Worm (Caenorhabditis elegans) whole organism, mixed stage, embryonic: Measurements from ENCODE around the gene ZC518.8.

Experiments
- M03D4.4 ChIP-seq: sonication (generic microtip); optimal IDR thresholded peaks from 2 replicates; lab custom pipeline; 2017; ENCODE audit warnings: mild to moderate bottlenecking, missing genetic modification characterization, missing compliant biosample characterization
- bed-3 ChIP-seq: fragments of 200-800 bp; sonication (Bioruptor generic); optimal IDR thresholded peaks from 3 replicates; lab custom pipeline; 2018; ENCODE audit warnings: mild to moderate bottlenecking, missing genetic modification characterization, moderate library complexity, missing compliant biosample characterization
- ceh-39 ChIP-seq: fragments of 150-350 bp; optimal IDR thresholded peaks from 2 replicates; lab custom pipeline; 2014; ENCODE audit warnings: missing biosample characterization, missing genetic modification characterization
- ceh-43 ChIP-seq: fragments of 200-800 bp; sonication (Bioruptor generic); optimal IDR thresholded peaks from 2 replicates; lab custom pipeline; 2018; ENCODE audit warnings: mild to moderate bottlenecking, missing genetic modification characterization, moderate library complexity, missing compliant biosample characterization
- ceh-83 ChIP-seq: fragments of 200-800 bp; sonication (Bioruptor generic); optimal IDR thresholded peaks from 2 replicates; lab custom pipeline; 2018; ENCODE audit warnings: mild to moderate bottlenecking, missing genetic modification characterization, missing compliant biosample characterization
- ces-1 ChIP-seq: fragments of 150-350 bp; optimal IDR thresholded peaks from 2 replicates; lab custom pipeline; 2014; ENCODE audit warnings: missing biosample characterization, missing genetic modification reagents, missing genetic modification characterization
- cnd-1 ChIP-seq: fragments of 200-800 bp; sonication (Bioruptor generic); optimal IDR thresholded peaks from 2 replicates; lab custom pipeline; 2018; ENCODE audit warnings: mild to moderate bottlenecking, missing genetic modification characterization, missing compliant biosample characterization
- elt-3 ChIP-seq: fragments of 150-350 bp; optimal IDR thresholded peaks from 2 replicates; lab custom pipeline; 2014; ENCODE audit warnings: missing biosample characterization, missing genetic modification characterization
- ham-2 ChIP-seq: fragments of 200-800 bp; sonication (Bioruptor generic); optimal IDR thresholded peaks from 2 replicates; lab custom pipeline; 2018; ENCODE audit warnings: mild to moderate bottlenecking, missing genetic modification characterization, missing compliant biosample characterization
- hlh-1 ChIP-seq: fragments of 150-350 bp; optimal IDR thresholded peaks from 2 replicates; lab custom pipeline; 2014; ENCODE audit warnings: missing biosample characterization, missing genetic modification reagents, missing genetic modification characterization
- lin-13 ChIP-seq: fragments of 150-350 bp; optimal IDR thresholded peaks from 2 replicates; lab custom pipeline; 2014; ENCODE audit warnings: missing biosample characterization, missing genetic modification characterization
- lin-32 ChIP-seq: fragments of 200-800 bp; sonication (Bioruptor generic); optimal IDR thresholded peaks from 2 replicates; lab custom pipeline; 2018; ENCODE audit warnings: mild to moderate bottlenecking, missing genetic modification characterization, missing compliant biosample characterization
- lsy-2 ChIP-seq: fragments of 150-350 bp; optimal IDR thresholded peaks from 2 replicates; lab custom pipeline; 2014; ENCODE audit warnings: missing biosample characterization, missing genetic modification characterization
- mab-5 ChIP-seq: fragments of 150-350 bp; optimal IDR thresholded peaks from 2 replicates; lab custom pipeline; 2014; ENCODE audit warnings: missing biosample characterization, missing genetic modification characterization
- mep-1 ChIP-seq: fragments of 150-350 bp; optimal IDR thresholded peaks from 2 replicates; lab custom pipeline; 2017; ENCODE audit warnings: missing biosample characterization, missing genetic modification reagents, missing genetic modification characterization, inconsistent platforms
- mls-2 ChIP-seq: sonication (generic microtip); optimal IDR thresholded peaks from 2 replicates; lab custom pipeline; 2016; ENCODE audit warnings: mild to moderate bottlenecking, missing genetic modification characterization, moderate library complexity, missing compliant biosample characterization
- nhr-12 ChIP-seq: fragments of 150-350 bp; optimal IDR thresholded peaks from 2 replicates; lab custom pipeline; 2014; ENCODE audit warnings: missing biosample characterization, missing genetic modification characterization
- nhr-2 ChIP-seq: fragments of 150-350 bp; optimal IDR thresholded peaks from 2 replicates; lab custom pipeline; 2014; ENCODE audit warnings: missing biosample characterization, missing genetic modification characterization
- nhr-28 ChIP-seq: fragments of 150-350 bp; optimal IDR thresholded peaks from 2 replicates; lab custom pipeline; 2014; ENCODE audit warnings: missing biosample characterization, missing genetic modification characterization
- pha-4 ChIP-seq: fragments of 150-350 bp; optimal IDR thresholded peaks from 2 replicates; lab custom pipeline; 2018; ENCODE audit warnings: missing biosample characterization, missing genetic modification reagents, missing genetic modification characterization
- sem-2 ChIP-seq: fragments of 200-800 bp; sonication (Bioruptor generic); optimal IDR thresholded peaks from 2 replicates; lab custom pipeline; 2018; ENCODE audit warnings: mild to moderate bottlenecking, missing genetic modification characterization, missing compliant biosample characterization
- snpc-4 ChIP-seq: fragments of 150-350 bp; optimal IDR thresholded peaks from 2 replicates; lab custom pipeline; 2014; ENCODE audit warnings: missing biosample characterization, missing genetic modification characterization
- sptf-1 ChIP-seq: sonication (generic microtip); optimal IDR thresholded peaks from 2 replicates; lab custom pipeline; 2017; ENCODE audit warnings: mild to moderate bottlenecking, missing genetic modification characterization, moderate library complexity, missing compliant biosample characterization
- unc-120 ChIP-seq: sonication (generic microtip); optimal IDR thresholded peaks from 2 replicates; lab custom pipeline; 2017; ENCODE audit warnings: missing genetic modification characterization, missing compliant biosample characterization; ENCODE audit not compliant: poor library complexity, severe bottlenecking
- unc-39 ChIP-seq: fragments of 150-350 bp; optimal IDR thresholded peaks from 2 replicates; lab custom pipeline; 2014; ENCODE audit warnings: missing biosample characterization, missing genetic modification characterization
- unc-62 ChIP-seq: fragments of 150-350 bp; optimal IDR thresholded peaks from 2 replicates; lab custom pipeline; 2014; ENCODE audit warnings: missing biosample characterization, missing genetic modification reagents, missing genetic modification characterization
- zip-8 ChIP-seq: fragments of 150-350 bp; optimal IDR thresholded peaks from 2 replicates; lab custom pipeline; 2014; ENCODE audit warnings: missing biosample characterization, missing genetic modification characterization
- ztf-11 ChIP-seq: fragments of 150-350 bp; optimal IDR thresholded peaks from 2 replicates; lab custom pipeline; 2014; ENCODE audit warnings: missing biosample characterization, missing genetic modification characterization

The ZC518.8 gene

ce11 chrIV:12389951-12390350 is 28.2 kb upstream of the ZC518.8 start, which contains the start of gene spe-45:
Gene spe-45 (minus strand): TSS chrIV:12390095.
- TF ChIP-seq M03D4.4 (tag; lab: Kevin White, UChicago): no peak
- no peak for TF ChIP-seq nhr-28
- no peak for TF ChIP-seq ztf-11 (tag; lab: Kevin White, UChicago)
- TF ChIP-seq ceh-39 (tag; lab: Kevin White, UChicago): no peak
- TF ChIP-seq nhr-12 (tag; lab: Kevin White, UChicago): no peak
- TF ChIP-seq ces-1: no peak
- no peak for TF ChIP-seq cnd-1 (tag; lab: Kevin White, UChicago)
- TF ChIP-seq zip-8 (tag; lab: Kevin White, UChicago): no peak
- no peak for TF ChIP-seq unc-39 (tag; lab: Kevin White, UChicago)
- TF ChIP-seq ceh-83 (GFP tag; lab: Kevin White, UChicago): no peak
- TF ChIP-seq mab-5 (tag; lab: Kevin White, UChicago): no peak

DNA sequence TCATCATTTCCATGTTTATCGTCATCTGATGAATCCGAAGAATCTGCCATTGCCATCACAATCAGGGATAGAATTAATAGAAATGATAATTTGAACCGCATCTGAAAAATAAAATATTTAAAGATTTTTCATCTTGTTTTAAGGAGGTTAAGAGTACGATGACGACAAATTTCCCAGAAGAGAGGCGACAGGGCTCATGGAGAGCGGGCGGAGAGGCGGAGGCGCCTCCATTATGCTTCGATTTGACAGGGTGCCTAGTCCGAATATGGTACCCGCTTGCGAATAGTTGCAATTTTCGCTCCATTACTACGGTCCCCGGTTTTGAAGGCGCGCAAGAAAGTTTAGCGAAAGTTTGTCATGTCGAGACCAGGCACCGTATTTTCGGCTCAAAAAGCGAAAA is 23.4 kb upstream of the ZC518.8 start, which contains the start of gene F28D1.6:
TSS of gene F28D1.6 (minus strand) at position 101 of the 400 bp plus-strand sequence.
- TF ChIP-seq bed-3 (GFP tag; lab: Kevin White, UChicago) (no peak), nhr-28 (no peak), mep-1 (tag; lab: Kevin White, UChicago) (no peak), lsy-2 (no peak), mls-2 (tag; lab: Kevin White, UChicago) (no peak), unc-39 (tag; lab: Kevin White, UChicago) (no peak), ceh-83 (GFP tag; lab: Kevin White, UChicago) (no peak), ceh-39 (tag; lab: Kevin White, UChicago) (no peak), ztf-11 (tag; lab: Kevin White, UChicago) (no peak), snpc-4 (tag; lab: Kevin White, UChicago) (no peak), mab-5 (tag; lab: Kevin White, UChicago) (no peak), lin-13 (tag; lab: Kevin White, UChicago) (no peak)

- no peak for TF ChIP-seq lin-32 (GFP tag; lab: Kevin White, UChicago)
- TF ChIP-seq ham-2 (GFP tag; lab: Kevin White, UChicago): no peak
- no peak for TF ChIP-seq mep-1 (tag; lab: Kevin White, UChicago)
- no peak for TF ChIP-seq sptf-1
- no peak for TF ChIP-seq snpc-4 (tag; lab: Kevin White, UChicago)
- TF ChIP-seq pha-4 (tag; lab: Kevin White, UChicago): no peak
- TF ChIP-seq nhr-2: no peak
- no peak for TF ChIP-seq ceh-43 (GFP tag; lab: Kevin White, UChicago)
- TF ChIP-seq ces-1: no peak
- no peak for TF ChIP-seq mls-2 (tag; lab: Kevin White, UChicago)
- TF ChIP-seq lsy-2: no peak
- TF ChIP-seq unc-39 (tag; lab: Kevin White, UChicago): no peak
- TF ChIP-seq unc-62 (GFP tag; lab: Kevin White, UChicago): no peak
- TF ChIP-seq, all 35 proteins: peak for 0
These were observed 21.2 kb upstream of the ZC518.8 start, which contains the start of gene thn-2 for ce11 chrIV:12382864-12383263. Gene thn-2 (plus strand): TSS chrIV:12383170.

ce11 chrIV:12379784-12380183 is 18.1 kb upstream of the ZC518.8 start, which contains the start of gene thn-1:
Gene thn-1 (plus strand): TSS chrIV:12380084.
- TF ChIP-seq M03D4.4 (tag; lab: Kevin White, UChicago): no peak
- no peak for TF ChIP-seq nhr-2
- TF ChIP-seq, all 35 proteins: peak for 0

- TF ChIP-seq elt-3 (tag; lab: Kevin White, UChicago) (no peak), ceh-39 (tag; lab: Kevin White, UChicago) (no peak), ceh-43 (GFP tag; lab: Kevin White, UChicago) (no peak), bed-3 (GFP tag; lab: Kevin White, UChicago) (no peak), sem-2 (no peak), snpc-4 (tag; lab: Kevin White, UChicago) (no peak), unc-120 (tag; lab: Kevin White, UChicago) (no peak)
These were observed 17.2 kb upstream of the ZC518.8 start for ce11 chrIV:12378919-12379318.

- peak; percentile 80 for TF ChIP-seq nhr-2
- TF ChIP-seq hlh-1 (tag; lab: Kevin White, UChicago): no peak
- no peak for TF ChIP-seq ceh-83 (GFP tag; lab: Kevin White, UChicago)
- peak; percentile 36 for TF ChIP-seq ceh-39 (tag; lab: Kevin White, UChicago)
- TF ChIP-seq, all 35 proteins: peak for 2
These were observed 14.3 kb upstream of the ZC518.8 start, which contains the start of gene atz-1 for ce11 chrIV:12376021-12376420. Gene atz-1 (minus strand): TSS chrIV:12376121.
